Fruit fly (Drosophila melanogaster) whole organism: ENCODE data around the gene CG14572.

Source experiments
- CG8478 ChIP-seq: fragments of >200 bp; optimal IDR thresholded peaks from 2 replicates; lab custom pipeline; 2018; ENCODE audit warnings: inconsistent platforms
- Dll ChIP-seq: fragments of >200 bp; optimal IDR thresholded peaks from 2 replicates; lab custom pipeline; 2017
- EcR ChIP-seq, 2 experiments: fragments of >200 bp; optimal IDR thresholded peaks; 2 replicates each; lab custom pipeline; 2017; ENCODE audit warnings: missing biosample characterization in 2 of 2, missing genetic modification characterization in 2 of 2, missing genetic modification reagents in 2 of 2
- pan ChIP-seq: fragments of >200 bp; optimal IDR thresholded peaks from 2 replicates; lab custom pipeline; 2017
- psq ChIP-seq: fragments of >200 bp; optimal IDR thresholded peaks from 2 replicates; lab custom pipeline; 2017
- usp ChIP-seq: fragments of >200 bp; optimal IDR thresholded peaks from 2 replicates; lab custom pipeline; 2017; ENCODE audit warnings: missing biosample characterization, missing genetic modification characterization, mixed read lengths

Gene CG14572

dm6 chr3L:21728616-21729047, 12.7 kb upstream of the CG14572 start, which contains the start of the genes CG11247 and Polr2H:
CG11247 (minus strand) TSS chr3L:21728806.
Polr2H (plus strand) TSS chr3L:21728932.
- TF ChIP-seq Dll (lab: Kevin White, UChicago) (no peak), usp (GFP tag; lab: Kevin White, UChicago) (no peak), EcR (GFP tag; optimal IDR thresholded peaks at IDR 0.05; lab: Kevin White, UChicago) (peak; percentile 3 to 30)

- TF ChIP-seq CG8478 (lab: Kevin White, UChicago), result no peak
- TF ChIP-seq usp (GFP tag; lab: Kevin White, UChicago), result no peak
- no peak for TF ChIP-seq Dll (lab: Kevin White, UChicago)
- no peak for TF ChIP-seq psq (lab: Kevin White, UChicago)
- TF ChIP-seq pan (lab: Kevin White, UChicago), result no peak
- TF ChIP-seq EcR (GFP tag; optimal IDR thresholded peaks at IDR 0.05; lab: Kevin White, UChicago), result no peak
These were observed 11.0 kb upstream of the CG14572 start, which contains the start of gene CG14570 for dm6 chr3L:21730354-21730753. CG14570 (minus strand) TSS chr3L:21730454.

dm6 chr3L:21731104-21731600, 10.2 kb upstream of the CG14572 start, which contains the start of gene CG14569:
CG14569 (minus strand) TSS chr3L:21731550.
- TF ChIP-seq EcR (GFP tag; optimal IDR thresholded peaks at IDR 0.05; lab: Kevin White, UChicago) (no peak), pan (lab: Kevin White, UChicago) (no peak), Dll (lab: Kevin White, UChicago) (no peak), usp (GFP tag; lab: Kevin White, UChicago) (no peak), psq (lab: Kevin White, UChicago) (no peak), CG8478 (lab: Kevin White, UChicago) (no peak)

- TF ChIP-seq CG8478 (lab: Kevin White, UChicago) (no peak), Dll (lab: Kevin White, UChicago) (no peak), EcR (GFP tag; optimal IDR thresholded peaks at IDR 0.05; lab: Kevin White, UChicago) (no peak), pan (lab: Kevin White, UChicago) (no peak), psq (lab: Kevin White, UChicago) (no peak), usp (GFP tag; lab: Kevin White, UChicago) (no peak)
These were observed 7.9 kb upstream of the CG14572 start, which contains the start of gene CG14568 for dm6 chr3L:21733387-21733786. CG14568 (minus strand) TSS chr3L:21733487.

- TF ChIP-seq usp (GFP tag; lab: Kevin White, UChicago) (no peak), Dll (lab: Kevin White, UChicago) (no peak), CG8478 (lab: Kevin White, UChicago) (no peak), psq (lab: Kevin White, UChicago) (no peak), pan (lab: Kevin White, UChicago) (no peak)
These were observed 7.5 kb upstream of the CG14572 start, which contains the start of gene CG14573 for dm6 chr3L:21733799-21734198. CG14573 (plus strand) TSS chr3L:21734099.

- no peak for TF ChIP-seq usp (GFP tag; lab: Kevin White, UChicago)
These were observed 2.9 kb upstream of the CG14572 start, which contains the start of gene CG14567 for dm6 chr3L:21738175-21739016. CG14567 (minus strand) TSS chr3L:21738430.

- TF ChIP-seq pan (lab: Kevin White, UChicago) (no peak), psq (lab: Kevin White, UChicago) (no peak), usp (GFP tag; lab: Kevin White, UChicago) (no peak), Dll (lab: Kevin White, UChicago) (no peak), CG8478 (lab: Kevin White, UChicago) (no peak), EcR (GFP tag; optimal IDR thresholded peaks at IDR 0.05; lab: Kevin White, UChicago) (no peak)
These were observed 2.2 kb upstream of the CG14572 start for dm6 chr3L:21739017-21739730.

- TF ChIP-seq usp (GFP tag; lab: Kevin White, UChicago), result no peak
- no peak for TF ChIP-seq EcR (GFP tag; optimal IDR thresholded peaks at IDR 0.05; lab: Kevin White, UChicago)
- no peak for TF ChIP-seq Dll (lab: Kevin White, UChicago)
- TF ChIP-seq pan (lab: Kevin White, UChicago), result no peak
- TF ChIP-seq CG8478 (lab: Kevin White, UChicago), result no peak
- TF ChIP-seq psq (lab: Kevin White, UChicago), result no peak
These were observed 1.1 kb upstream of the CG14572 start, which contains the start of gene CG14566 for dm6 chr3L:21740209-21740608. CG14566 (minus strand) TSS chr3L:21740309.

- TF ChIP-seq EcR (GFP tag; optimal IDR thresholded peaks at IDR 0.05; lab: Kevin White, UChicago), result no peak
- no peak for TF ChIP-seq Dll (lab: Kevin White, UChicago)
- no peak for TF ChIP-seq CG8478 (lab: Kevin White, UChicago)
These were observed 2.8 kb downstream of the CG14572 start, which contains the start of gene CG14565 for dm6 chr3L:21744169-21744568. CG14565 (minus strand) TSS chr3L:21744269.

- TF ChIP-seq CG8478 (lab: Kevin White, UChicago) (no peak), psq (lab: Kevin White, UChicago) (no peak), pan (lab: Kevin White, UChicago) (no peak), Dll (lab: Kevin White, UChicago) (no peak), usp (GFP tag; lab: Kevin White, UChicago) (no peak), EcR (GFP tag; optimal IDR thresholded peaks at IDR 0.05; lab: Kevin White, UChicago) (no peak)
These were observed 15.5 kb downstream of the CG14572 start, which contains the start of gene CG14564 for dm6 chr3L:21756857-21757256. CG14564 (plus strand) TSS chr3L:21757157.

- TF ChIP-seq usp (GFP tag; lab: Kevin White, UChicago), result no peak
- no peak for TF ChIP-seq psq (lab: Kevin White, UChicago)
- TF ChIP-seq CG8478 (lab: Kevin White, UChicago), result no peak
- TF ChIP-seq EcR (GFP tag; optimal IDR thresholded peaks at IDR 0.05; lab: Kevin White, UChicago), result no peak
- no peak for TF ChIP-seq pan (lab: Kevin White, UChicago)
- no peak for TF ChIP-seq Dll (lab: Kevin White, UChicago)
These were observed 24.6 kb downstream of the CG14572 start for dm6 chr3L:21765931-21766330.
